Worm (Caenorhabditis elegans) whole organism, L1 larva: ENCODE measurements around the gene W02D7.8.

Experiments used
- C16A3.4 ChIP-seq: fragments of 150-350 bp; optimal IDR thresholded peaks from 2 replicates; lab custom pipeline; 2014; ENCODE audit warnings: missing biosample characterization, missing genetic modification characterization
- Y116A8C.19 ChIP-seq: sonication (generic microtip); optimal IDR thresholded peaks from 2 replicates; lab custom pipeline; 2016; ENCODE audit warnings: missing compliant biosample characterization, missing genetic modification characterization, borderline replicate concordance
- ama-1 ChIP-seq: fragments of 150-350 bp; optimal IDR thresholded peaks from 2 replicates; lab custom pipeline; 2014
- ceh-63 ChIP-seq: fragments of 200-800 bp; sonication (Bioruptor generic); optimal IDR thresholded peaks from 2 replicates; lab custom pipeline; 2018; ENCODE audit warnings: mild to moderate bottlenecking, missing genetic modification characterization, missing compliant biosample characterization
- ceh-88 ChIP-seq: fragments of 200-800 bp; sonication (Bioruptor generic); IDR thresholded peaks from 2 replicates; pipeline ENCODE4 v1.3.6; 2022; ENCODE audit warnings: missing genetic modification characterization, missing compliant biosample characterization
- dsc-1 ChIP-seq: sonication (generic microtip); optimal IDR thresholded peaks from 2 replicates; lab custom pipeline; 2016; ENCODE audit warnings: mild to moderate bottlenecking, missing genetic modification characterization, missing compliant biosample characterization
- efl-1 ChIP-seq, 4 experiments: fragments of 150-350 bp; optimal IDR thresholded peaks in 3 of 4; peaks in 1 of 4; 1 replicate in 1 of 4; 2 replicates in 3 of 4; lab custom pipeline; 2014; ENCODE audit warnings: missing biosample characterization in 2 of 4, missing genetic modification characterization in 2 of 4, missing genetic modification reagents in 2 of 4
- efl-3 ChIP-seq: fragments of 200-800 bp; sonication (Bioruptor generic); optimal IDR thresholded peaks from 2 replicates; lab custom pipeline; 2018; ENCODE audit warnings: mild to moderate bottlenecking, missing genetic modification characterization, missing compliant biosample characterization
- egl-27 ChIP-seq, 2 experiments: fragments of 150-350 bp in 1 of 2; sonication (generic microtip); optimal IDR thresholded peaks; 3 replicates each; lab custom pipeline; 2017 to 2018; ENCODE audit warnings: missing biosample characterization in 2 of 2, missing genetic modification characterization in 2 of 2, missing genetic modification reagents in 2 of 2
- elt-2 ChIP-seq: sonication (generic microtip); optimal IDR thresholded peaks from 2 replicates; lab custom pipeline; 2016; ENCODE audit warnings: missing genetic modification characterization, mild to moderate bottlenecking, inconsistent platforms, missing compliant biosample characterization, missing genetic modification reagents
- elt-3 ChIP-seq, 6 experiments: fragments of 150-350 bp in 1 of 6; sonication (generic microtip); optimal IDR thresholded peaks; 2 replicates each; lab custom pipeline; 2017 to 2018; ENCODE audit warnings: missing biosample characterization in 6 of 6, missing genetic modification characterization in 6 of 6, inconsistent platforms in 1 of 6
- ets-5 ChIP-seq: fragments of 200-800 bp; sonication (Bioruptor generic); IDR thresholded peaks from 2 replicates; pipeline ENCODE4 v1.3.6; 2022; ENCODE audit warnings: missing genetic modification characterization, missing compliant biosample characterization
- grh-1 ChIP-seq: fragments of 200-800 bp; sonication (Bioruptor generic); IDR thresholded peaks from 2 replicates; pipeline ENCODE4 v1.3.6; 2022; ENCODE audit warnings: missing genetic modification reagents, missing genetic modification characterization, missing compliant biosample characterization
- lin-35 ChIP-seq, 2 experiments: fragments of 150-350 bp; optimal IDR thresholded peaks; 2 replicates each; lab custom pipeline; 2014; ENCODE audit warnings: missing biosample characterization in 2 of 2, missing genetic modification characterization in 2 of 2, missing genetic modification reagents in 2 of 2
- mab-9 ChIP-seq: fragments of 200-800 bp; sonication (Bioruptor generic); IDR thresholded peaks from 2 replicates; pipeline ENCODE4 v1.3.6; 2022; ENCODE audit warnings: missing genetic modification reagents, missing genetic modification characterization, missing compliant biosample characterization
- nhr-11 ChIP-seq: fragments of 150-350 bp; optimal IDR thresholded peaks from 2 replicates; lab custom pipeline; 2014; ENCODE audit warnings: missing biosample characterization, missing genetic modification characterization
- nhr-19 ChIP-seq: fragments of 200-800 bp; sonication (Bioruptor generic); conservative IDR thresholded peaks from 2 replicates; pipeline ENCODE4 v1.3.6; 2022; ENCODE audit warnings: missing genetic modification characterization, missing compliant biosample characterization
- nhr-20 ChIP-seq: sonication (generic microtip); optimal IDR thresholded peaks from 2 replicates; lab custom pipeline; 2016; ENCODE audit warnings: mild to moderate bottlenecking, missing genetic modification characterization, missing compliant biosample characterization
- nhr-237 ChIP-seq: fragments of 150-350 bp; optimal IDR thresholded peaks from 2 replicates; lab custom pipeline; 2014; ENCODE audit warnings: missing biosample characterization, missing genetic modification characterization
- nhr-71 ChIP-seq: sonication (generic microtip); optimal IDR thresholded peaks from 2 replicates; lab custom pipeline; 2016; ENCODE audit warnings: mild to moderate bottlenecking, missing genetic modification characterization, moderate library complexity, missing compliant biosample characterization
- nhr-76 ChIP-seq: sonication (generic microtip); optimal IDR thresholded peaks from 2 replicates; lab custom pipeline; 2017; ENCODE audit warnings: missing biosample characterization, missing genetic modification characterization
- nhr-77 ChIP-seq: fragments of 150-350 bp; optimal IDR thresholded peaks from 2 replicates; lab custom pipeline; 2014; ENCODE audit warnings: missing biosample characterization, missing genetic modification characterization
- pax-3 ChIP-seq: fragments of 200-800 bp; sonication (Bioruptor generic); optimal IDR thresholded peaks from 2 replicates; lab custom pipeline; 2018; ENCODE audit warnings: mild to moderate bottlenecking, missing genetic modification characterization, moderate library complexity, missing compliant biosample characterization
- snpc-4 ChIP-seq: fragments of 150-350 bp; optimal IDR thresholded peaks from 2 replicates; lab custom pipeline; 2014; ENCODE audit warnings: missing biosample characterization, missing genetic modification characterization
- sptf-1 ChIP-seq: fragments of 150-350 bp; optimal IDR thresholded peaks from 2 replicates; lab custom pipeline; 2014; ENCODE audit warnings: missing biosample characterization, missing genetic modification characterization
- sup-37 ChIP-seq: fragments of 200-800 bp; sonication (Bioruptor generic); optimal IDR thresholded peaks from 2 replicates; lab custom pipeline; 2018; ENCODE audit warnings: mild to moderate bottlenecking, missing genetic modification characterization, missing compliant biosample characterization
- tbx-2 ChIP-seq: sonication (generic microtip); optimal IDR thresholded peaks from 2 replicates; lab custom pipeline; 2016; ENCODE audit warnings: missing genetic modification characterization, missing compliant biosample characterization
- tlp-1 ChIP-seq: fragments of 150-350 bp; optimal IDR thresholded peaks from 2 replicates; lab custom pipeline; 2014; ENCODE audit warnings: missing biosample characterization, missing genetic modification characterization
- unc-130 ChIP-seq: fragments of 150-350 bp; optimal IDR thresholded peaks from 2 replicates; lab custom pipeline; 2017; ENCODE audit warnings: missing biosample characterization, missing genetic modification characterization, inconsistent platforms
- unc-62 ChIP-seq: fragments of 150-350 bp; optimal IDR thresholded peaks from 2 replicates; lab custom pipeline; 2014; ENCODE audit warnings: missing biosample characterization, missing genetic modification reagents, missing genetic modification characterization
- unc-86 ChIP-seq: sonication (generic microtip); optimal IDR thresholded peaks from 2 replicates; lab custom pipeline; 2016; ENCODE audit warnings: missing genetic modification characterization, missing compliant biosample characterization
- zag-1 ChIP-seq: fragments of 150-350 bp; optimal IDR thresholded peaks from 2 replicates; lab custom pipeline; 2014; ENCODE audit warnings: missing biosample characterization, missing genetic modification characterization
- ztf-11 ChIP-seq, 2 experiments: sonication (generic microtip); optimal IDR thresholded peaks; 2 replicates each; lab custom pipeline; 2016 to 2017; ENCODE audit warnings: missing genetic modification characterization in 2 of 2, missing biosample characterization in 1 of 2, missing compliant biosample characterization in 1 of 2

The W02D7.8 gene

DNA sequence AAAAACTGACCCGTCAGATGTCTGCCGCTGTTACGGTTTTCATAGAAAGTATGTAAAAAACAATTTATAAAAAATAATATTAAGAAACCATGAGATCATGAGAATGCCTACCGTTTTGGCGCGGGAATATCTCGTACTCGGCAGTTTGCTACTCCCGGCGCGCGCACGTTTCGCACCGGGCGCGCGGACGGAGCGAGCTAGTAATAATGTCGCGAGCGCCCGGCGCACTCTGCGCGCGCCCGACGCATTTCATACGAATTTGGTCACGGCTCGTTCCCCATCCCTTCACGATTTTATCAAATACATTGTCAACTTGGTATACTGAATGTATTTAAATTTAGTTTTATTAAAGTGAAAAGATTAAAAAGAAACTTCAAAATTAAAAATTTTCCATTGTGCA, 19.6 kb upstream of the W02D7.8 start:
- TF ChIP-seq efl-3 (GFP tag; lab: Kevin White, UChicago), result no peak
- no peak for TF ChIP-seq ceh-63 (GFP tag; lab: Kevin White, UChicago)
- no peak for TF ChIP-seq snpc-4 (tag; lab: Kevin White, UChicago)
- TF ChIP-seq nhr-237 (tag; lab: Kevin White, UChicago), result no peak
- no peak for TF ChIP-seq unc-86 (tag; lab: Kevin White, UChicago)
- TF ChIP-seq nhr-19, result no peak
- TF ChIP-seq ama-1 (lab: Kevin White, UChicago), result no peak
- TF ChIP-seq mab-9 (GFP tag; lab: Robert Waterston, UW), result no peak
- no peak for TF ChIP-seq egl-27 (tag; optimal IDR thresholded peaks at IDR 0.05; lab: Kevin White, UChicago)

DNA sequence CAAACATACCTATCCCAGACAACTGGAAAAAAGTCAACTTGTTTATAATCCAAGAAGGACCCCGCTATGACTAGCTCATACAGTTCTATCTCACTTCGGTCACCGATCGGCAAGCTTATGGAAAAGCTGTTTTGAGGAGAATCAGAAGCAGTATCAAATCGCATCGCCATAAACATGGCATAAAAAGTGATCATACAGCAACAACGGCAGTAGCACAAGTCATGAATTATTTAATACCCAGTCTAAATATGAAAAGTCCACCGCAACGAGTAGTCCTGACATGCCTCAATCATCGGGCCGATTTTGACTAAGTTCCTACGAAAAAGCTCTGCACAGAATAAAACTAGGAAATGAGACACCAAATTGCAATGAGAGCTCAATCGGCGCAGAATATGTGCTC, 17.3 kb upstream of the W02D7.8 start:
- TF ChIP-seq C16A3.4 (tag; lab: Kevin White, UChicago) (no peak), elt-3 (tag; optimal IDR thresholded peaks at IDR 0.05; lab: Kevin White, UChicago) (no peak), zag-1 (no peak), nhr-19 (no peak), ets-5 (GFP tag; lab: Robert Waterston, UW) (no peak), nhr-77 (tag; lab: Kevin White, UChicago) (no peak), elt-2 (no peak), tbx-2 (no peak), pax-3 (tag; lab: Kevin White, UChicago) (no peak), nhr-20 (tag; lab: Kevin White, UChicago) (no peak)

DNA sequence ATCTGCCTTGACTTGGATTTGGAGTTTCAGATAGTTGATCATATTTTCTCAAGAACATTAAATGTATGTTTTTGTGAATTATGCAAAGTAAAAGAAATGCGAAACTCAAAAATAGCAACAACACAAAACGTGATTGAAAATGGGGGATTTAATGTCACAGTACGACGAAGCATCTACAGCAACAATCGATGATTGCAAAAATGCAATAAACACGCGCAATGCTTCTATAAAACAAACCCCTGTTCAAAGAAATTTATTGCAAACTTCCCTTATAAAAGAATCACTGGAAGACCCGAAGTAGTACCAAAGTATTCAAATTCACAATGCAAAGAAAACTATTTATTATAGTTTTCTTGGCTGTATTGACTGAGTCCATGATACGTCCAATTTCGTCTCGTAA, 11.9 kb upstream of the W02D7.8 start, which contains the start of gene clec-219:
Gene clec-219, plus strand, starts transcription at position 301 of the 400 bp plus-strand sequence.
- TF ChIP-seq grh-1 (GFP tag; lab: Robert Waterston, UW) (no peak), efl-1 (optimal IDR thresholded peaks at IDR 0.05; lab: Kevin White, UChicago) (no peak), efl-1 (GFP tag; optimal IDR thresholded peaks at IDR 0.05 in 1 of 2; lab: Kevin White, UChicago) (peak in 1 of 2 experiments; percentile 32)

DNA sequence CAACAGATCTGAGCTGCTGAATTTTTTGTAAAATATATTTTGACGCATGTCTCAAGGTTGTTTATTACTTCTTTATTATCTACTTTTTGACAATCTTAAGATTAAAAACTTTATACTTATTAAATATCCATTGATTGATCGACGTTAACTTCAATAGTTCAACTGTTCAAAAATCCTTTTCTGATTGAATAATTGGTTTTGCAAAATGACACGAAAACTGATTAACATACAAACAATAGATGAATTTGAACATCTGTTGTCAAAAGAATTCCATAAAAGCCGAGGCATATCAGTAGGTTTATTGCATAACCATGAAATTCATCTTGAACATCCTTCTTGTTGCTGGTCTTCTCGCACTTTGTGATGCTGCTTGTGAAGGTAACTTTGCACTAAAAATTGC, 4.9 kb upstream of the W02D7.8 start, which contains the start of gene W02D7.12:
Gene W02D7.12, plus strand, starts transcription at position 301 of the 400 bp plus-strand sequence.
- TF ChIP-seq nhr-77 (tag; lab: Kevin White, UChicago) (no peak), tlp-1 (tag; lab: Kevin White, UChicago) (no peak), sup-37 (no peak), sptf-1 (tag; lab: Kevin White, UChicago) (no peak), Y116A8C.19 (no peak), unc-130 (tag; lab: Kevin White, UChicago) (no peak), ets-5 (GFP tag; lab: Robert Waterston, UW) (no peak), nhr-76 (tag; lab: Kevin White, UChicago) (no peak), ceh-88 (GFP tag; lab: Robert Waterston, UW) (no peak), lin-35 (GFP tag; optimal IDR thresholded peaks at IDR 0.05; lab: Kevin White, UChicago) (no peak), unc-62 (GFP tag; lab: Kevin White, UChicago) (no peak), C16A3.4 (tag; lab: Kevin White, UChicago) (no peak), nhr-71 (tag; lab: Kevin White, UChicago) (no peak), ztf-11 (tag; optimal IDR thresholded peaks at IDR 0.05; lab: Kevin White, UChicago) (no peak), dsc-1 (tag; lab: Kevin White, UChicago) (no peak)
- TF ChIP-seq, all 84 proteins: peak for 0

DNA sequence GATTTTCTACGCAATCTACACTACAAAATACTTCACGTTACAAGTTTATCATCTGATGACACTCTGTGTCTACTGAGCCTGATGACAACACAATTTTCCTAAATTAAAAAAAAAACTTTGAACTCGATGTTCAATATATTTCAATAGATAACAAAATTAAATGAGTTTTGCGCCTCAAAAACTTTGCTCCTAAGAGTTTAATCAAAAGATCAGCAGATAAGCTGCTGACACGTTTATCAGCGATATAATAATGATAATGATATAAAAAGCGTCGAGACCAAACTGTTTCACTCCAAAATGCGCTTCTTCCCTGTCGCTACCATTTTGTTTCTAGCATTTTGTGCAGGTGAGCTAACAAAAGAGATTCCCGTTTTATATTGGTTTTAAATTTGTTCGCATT, 1.4 kb upstream of the W02D7.8 start, which contains the start of gene clec-218:
Gene clec-218, plus strand, starts transcription at position 262 of the 400 bp plus-strand sequence.
- TF ChIP-seq elt-2 (peak; percentile 78), nhr-11 (tag; lab: Kevin White, UChicago) (no peak), lin-35 (GFP tag; optimal IDR thresholded peaks at IDR 0.05; lab: Kevin White, UChicago) (no peak)
